Worm (Caenorhabditis elegans) whole organism, late embryonic: ENCODE data around the gene F46F5.15.

Experiments
- F13H6.1 ChIP-seq: sonication (generic microtip); optimal IDR thresholded peaks from 2 replicates; lab custom pipeline; 2016; ENCODE audit warnings: missing genetic modification characterization, missing compliant biosample characterization
- ceh-18 ChIP-seq: sonication (generic microtip); optimal IDR thresholded peaks from 2 replicates; lab custom pipeline; 2016; ENCODE audit warnings: missing genetic modification characterization, missing compliant biosample characterization
- ceh-30 ChIP-seq: fragments of 150-350 bp; optimal IDR thresholded peaks from 2 replicates; lab custom pipeline; 2014; ENCODE audit warnings: missing biosample characterization, missing genetic modification characterization
- fkh-10 ChIP-seq: fragments of 150-350 bp; optimal IDR thresholded peaks from 2 replicates; lab custom pipeline; 2014; ENCODE audit warnings: missing biosample characterization, missing genetic modification reagents, missing genetic modification characterization
- gmeb-2 ChIP-seq: sonication (generic microtip); optimal IDR thresholded peaks from 2 replicates; lab custom pipeline; 2016; ENCODE audit warnings: missing genetic modification characterization, inconsistent platforms, missing compliant biosample characterization
- odd-2 ChIP-seq: sonication (generic microtip); optimal IDR thresholded peaks from 2 replicates; lab custom pipeline; 2017; ENCODE audit warnings: antibody characterized with exemption, mild to moderate bottlenecking, missing genetic modification characterization, missing compliant biosample characterization
- ref-2 ChIP-seq: sonication (generic microtip); optimal IDR thresholded peaks from 2 replicates; lab custom pipeline; 2016; ENCODE audit warnings: missing genetic modification characterization, missing compliant biosample characterization
- rnt-1 ChIP-seq: sonication (generic microtip); optimal IDR thresholded peaks from 2 replicates; lab custom pipeline; 2016; ENCODE audit warnings: missing genetic modification characterization, missing compliant biosample characterization

- TF ChIP-seq ceh-30 (tag; lab: Kevin White, UChicago) (no peak), F13H6.1 (tag; lab: Kevin White, UChicago) (no peak), rnt-1 (tag; lab: Kevin White, UChicago) (no peak), gmeb-2 (tag; lab: Kevin White, UChicago) (no peak), ceh-18 (tag; lab: Kevin White, UChicago) (no peak), odd-2 (tag; lab: Kevin White, UChicago) (no peak), ref-2 (tag; lab: Kevin White, UChicago) (no peak), fkh-10 (GFP tag; lab: Kevin White, UChicago) (no peak)
These were observed 33.3 kb downstream of the F46F5.15 start, which contains the start of gene F46F5.8 for ce11 chrII:821514-821913.
